Worm (Caenorhabditis elegans): ENCODE results near the gene E04D5.5.

The E04D5.5 gene

ce11 chrII:10410989-10411388, at the start of gene E04D5.5:
Gene E04D5.5, plus strand, starts transcription at chrII:10411289.
- no peak for TF ChIP-seq dmd-6 (GFP tag; IDR thresholded peaks at IDR 0.05)

- TF ChIP-seq lin-29 (GFP tag; IDR thresholded peaks at IDR 0.05) (no peak), madf-5 (GFP tag; IDR thresholded peaks at IDR 0.05) (no peak), dpl-1 (GFP tag; optimal IDR thresholded peaks at IDR 0.05) (no peak), tra-1 (GFP tag; IDR thresholded peaks at IDR 0.05) (no peak), F10B5.3 (tag; optimal IDR thresholded peaks at IDR 0.05) (no peak), lin-1 (GFP tag; IDR thresholded peaks at IDR 0.05) (no peak)
Measured at ce11 chrII:10367202-10367601, 43.9 kb upstream of the E04D5.5 start, which contains the start of gene ceh-57. Gene ceh-57, minus strand, starts transcription at chrII:10367296.

ce11 chrII:10369547-10370028, 41.5 kb upstream of the E04D5.5 start, which contains the start of gene ceh-58:
Gene ceh-58, minus strand, starts transcription at chrII:10369597.
- no peak for TF ChIP-seq Y48G9A.11 (GFP tag; IDR thresholded peaks at IDR 0.05)
- TF ChIP-seq nhr-77 (tag; optimal IDR thresholded peaks at IDR 0.05) = no peak
- no peak for TF ChIP-seq dpl-1 (GFP tag; optimal IDR thresholded peaks at IDR 0.05)
- no peak for TF ChIP-seq egl-27 (tag; optimal IDR thresholded peaks at IDR 0.05)
- no peak for TF ChIP-seq hmg-1.1 (GFP tag; IDR thresholded peaks at IDR 0.05)
- no peak for TF ChIP-seq nhr-10 (tag; optimal IDR thresholded peaks at IDR 0.05)
- TF ChIP-seq madf-5 (GFP tag; IDR thresholded peaks at IDR 0.05) = no peak
- TF ChIP-seq hif-1 (tag; optimal IDR thresholded peaks at IDR 0.05) = no peak
- no peak for TF ChIP-seq fos-1 (tag; optimal IDR thresholded peaks at IDR 0.05)

DNA sequence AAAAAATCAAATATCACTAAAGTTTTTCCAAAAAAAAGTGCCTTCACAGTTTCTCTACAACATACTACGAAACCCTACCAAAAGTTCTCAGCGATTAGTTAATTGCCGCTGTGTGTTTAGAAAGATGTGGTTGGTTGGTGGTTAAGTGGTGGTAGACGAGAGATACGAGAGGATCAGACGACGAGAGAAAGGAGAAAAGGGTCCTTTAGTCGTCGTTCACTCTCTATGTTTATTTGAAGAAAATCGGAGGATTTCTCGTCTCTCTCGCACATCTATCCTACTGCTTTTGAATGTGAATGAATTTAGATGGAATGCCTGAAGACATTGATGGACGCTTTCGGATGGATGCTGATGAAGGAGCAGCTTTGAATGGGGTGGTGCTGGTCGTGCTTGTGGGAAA, 40.3 kb upstream of the E04D5.5 start:
- TF ChIP-seq ZK337.2 (GFP tag; IDR thresholded peaks at IDR 0.05) (no peak), lin-39 (tag; optimal IDR thresholded peaks at IDR 0.05) (no peak), R02D3.7 (tag; optimal IDR thresholded peaks at IDR 0.05) (no peak), ceh-82 (tag; optimal IDR thresholded peaks at IDR 0.05) (no peak), unc-62 (GFP tag; optimal IDR thresholded peaks at IDR 0.05 in 1 of 2) (peak in 1 of 2 experiments; percentile 60), unc-62 (tag; optimal IDR thresholded peaks at IDR 0.05) (no peak), ztf-11 (tag; optimal IDR thresholded peaks at IDR 0.05) (no peak), unc-39 (tag; optimal IDR thresholded peaks at IDR 0.05) (no peak), nhr-28 (tag; optimal IDR thresholded peaks at IDR 0.05) (no peak), duxl-1 (tag; optimal IDR thresholded peaks at IDR 0.05; ENCODE audit: poor library complexity) (no peak)

ce11 chrII:10373016-10373415, 38.1 kb upstream of the E04D5.5 start:
- TF ChIP-seq T20F7.1 (GFP tag; optimal IDR thresholded peaks at IDR 0.05) (no peak), hlh-11 (tag; optimal IDR thresholded peaks at IDR 0.05) (peak; percentile 4), aha-1 (tag) (peak; percentile 51), daf-16 (GFP tag; optimal IDR thresholded peaks at IDR 0.05) (no peak), daf-16 (tag; optimal IDR thresholded peaks at IDR 0.05) (peak; percentile 99), nhr-41 (GFP tag; IDR thresholded peaks at IDR 0.05) (no peak), dve-1 (tag; optimal IDR thresholded peaks at IDR 0.05; ENCODE audit: insufficient read depth) (peak; percentile 31), php-3 (GFP tag; IDR thresholded peaks at IDR 0.05) (peak; percentile 39; the same call in 1 of the 2 replicates), ceh-62 (tag; optimal IDR thresholded peaks at IDR 0.05) (no peak)

- TF ChIP-seq F26F4.8 (GFP tag; conservative IDR thresholded peaks at IDR 0.05) = no peak
- TF ChIP-seq mxl-2 (GFP tag; conservative IDR thresholded peaks at IDR 0.05) = no peak
- no peak for TF ChIP-seq lin-1 (GFP tag; IDR thresholded peaks at IDR 0.05)
- peak; percentile 79 for TF ChIP-seq aha-1 (tag)
- TF ChIP-seq Y5F2A.4 (GFP tag; optimal IDR thresholded peaks at IDR 0.05) = no peak
- no peak for TF ChIP-seq nhr-102 (tag; optimal IDR thresholded peaks at IDR 0.05)
- TF ChIP-seq mep-1 (tag; optimal IDR thresholded peaks at IDR 0.05) = peak; percentile 30
- TF ChIP-seq vab-7 (GFP tag; IDR thresholded peaks at IDR 0.05) = no peak
- no peak for TF ChIP-seq ceh-62 (tag; optimal IDR thresholded peaks at IDR 0.05)
- peak; percentile 7 for TF ChIP-seq rbr-2 (tag; optimal IDR thresholded peaks at IDR 0.05)
- no peak for TF ChIP-seq nhr-48 (tag; optimal IDR thresholded peaks at IDR 0.05)
- no peak for TF ChIP-seq dpl-1 (GFP tag; optimal IDR thresholded peaks at IDR 0.05)
- no peak for TF ChIP-seq daf-19 (GFP tag; conservative IDR thresholded peaks at IDR 0.05)
- TF ChIP-seq duxl-1 (tag; optimal IDR thresholded peaks at IDR 0.05; ENCODE audit: poor library complexity) = no peak
- no peak for TF ChIP-seq ztf-11 (tag; optimal IDR thresholded peaks at IDR 0.05)
Measured at ce11 chrII:10373536-10374169, 37.4 kb upstream of the E04D5.5 start.
